Fruit fly (Drosophila melanogaster) whole organism, adult: ENCODE results near the gene Cyp4d8.

Source experiments
- CG14711 ChIP-seq: fragments of 200-800 bp; sonication (Bioruptor generic); optimal IDR thresholded peaks from 2 replicates; lab custom pipeline; 2018; ENCODE audit warnings: missing biosample characterization, mild to moderate bottlenecking, missing genetic modification characterization, moderate library complexity
- CG5204 ChIP-seq: fragments of 200-800 bp; sonication (Bioruptor generic); optimal IDR thresholded peaks from 2 replicates; lab custom pipeline; 2016; ENCODE audit warnings: missing biosample characterization, missing genetic modification characterization
- CG7101 ChIP-seq: fragments of 200-800 bp; sonication (Bioruptor generic); optimal IDR thresholded peaks from 2 replicates; lab custom pipeline; 2018; ENCODE audit warnings: missing biosample characterization, mild to moderate bottlenecking, missing genetic modification characterization, moderate library complexity
- toe ChIP-seq: fragments of 200-800 bp; sonication (Bioruptor generic); optimal IDR thresholded peaks from 2 replicates; lab custom pipeline; 2016; ENCODE audit warnings: missing biosample characterization, missing genetic modification characterization

DNA sequence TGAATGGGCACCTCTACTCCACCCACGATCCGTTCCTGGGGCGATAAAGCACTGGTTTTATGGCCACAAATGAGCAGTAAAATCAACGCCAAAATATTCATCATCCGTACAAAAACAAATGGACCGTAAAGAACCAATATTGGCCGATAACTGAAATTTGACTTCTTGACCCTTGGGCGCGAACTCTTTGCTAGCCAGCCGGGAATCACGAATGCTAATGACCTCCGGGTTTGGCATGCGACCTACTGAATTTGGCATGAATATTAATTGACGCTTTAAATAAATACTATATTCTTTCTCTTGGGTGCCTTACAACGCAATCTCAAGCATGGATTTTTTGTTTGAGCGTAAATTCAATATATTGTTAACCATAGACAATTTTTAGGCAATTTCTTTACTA lies 43.7 kb upstream of the Cyp4d8 start, which contains the start of gene CG16998:
- TF ChIP-seq CG7101 (tag; lab: Kevin White, UChicago) (no peak), CG5204 (GFP tag; lab: Kevin White, UChicago) (no peak), CG14711 (no peak), toe (GFP tag; lab: Kevin White, UChicago) (no peak)
